Worm (Caenorhabditis elegans) whole organism, dauer: Measurements from ENCODE around the gene F02C9.1.

Experiments
- unc-62 ChIP-seq: sonication (generic microtip); optimal IDR thresholded peaks from 2 replicates; lab custom pipeline; 2017; ENCODE audit warnings: missing biosample characterization, missing genetic modification reagents, missing genetic modification characterization

F02C9.1 gene

DNA sequence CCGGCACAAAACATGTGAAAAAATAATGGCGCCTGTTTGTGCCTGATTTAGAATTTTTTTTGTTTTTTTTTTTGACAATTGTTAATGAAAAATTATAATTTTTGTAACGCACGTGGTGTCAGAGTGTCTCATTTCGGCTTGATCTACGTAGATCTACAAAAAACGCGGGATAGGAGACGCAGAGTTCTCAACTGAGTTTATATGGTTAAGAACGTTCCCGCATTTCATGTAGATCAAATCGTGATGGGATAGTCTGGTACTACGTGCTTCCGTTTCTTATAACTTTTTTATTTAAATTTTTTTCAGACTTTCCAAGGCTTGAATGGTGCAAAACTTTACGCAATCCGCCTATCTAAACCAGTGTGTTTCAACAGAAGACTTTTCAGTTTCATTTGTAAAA is 9.7 kb upstream of the F02C9.1 start, which contains the start of gene tat-6:
Gene tat-6 (plus strand): TSS at position 301 of the 400 bp plus-strand sequence.
- TF ChIP-seq unc-62 (GFP tag; lab: Kevin White, UChicago), result no peak

DNA sequence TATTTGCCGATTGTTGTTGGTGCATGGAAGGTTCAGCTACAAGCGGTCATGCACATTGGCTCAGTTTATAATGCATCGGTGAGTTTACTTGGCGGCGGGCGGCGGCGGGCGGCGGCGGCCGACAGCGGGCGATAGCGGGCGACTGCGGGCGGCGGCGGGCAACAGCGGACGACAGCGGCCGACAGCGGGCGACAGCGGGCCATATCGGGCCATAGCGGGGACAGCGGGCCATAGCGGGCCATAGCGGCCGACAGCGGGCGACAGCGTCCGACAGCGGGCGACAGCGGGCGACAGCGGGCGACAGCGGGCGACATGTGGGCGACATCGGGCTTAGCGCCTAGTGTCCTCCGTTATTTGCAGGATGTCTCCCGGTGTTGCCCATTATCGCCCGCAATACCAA is 6.4 kb upstream of the F02C9.1 start:
- TF ChIP-seq unc-62 (GFP tag; lab: Kevin White, UChicago), result no peak

- TF ChIP-seq unc-62 (GFP tag; lab: Kevin White, UChicago), result no peak
Measured at ce11 chrV:3133293-3133755, 5.2 kb upstream of the F02C9.1 start, which contains the start of gene F02C9.2. TSS of gene F02C9.2 (plus strand) at chrV:3133705.

DNA sequence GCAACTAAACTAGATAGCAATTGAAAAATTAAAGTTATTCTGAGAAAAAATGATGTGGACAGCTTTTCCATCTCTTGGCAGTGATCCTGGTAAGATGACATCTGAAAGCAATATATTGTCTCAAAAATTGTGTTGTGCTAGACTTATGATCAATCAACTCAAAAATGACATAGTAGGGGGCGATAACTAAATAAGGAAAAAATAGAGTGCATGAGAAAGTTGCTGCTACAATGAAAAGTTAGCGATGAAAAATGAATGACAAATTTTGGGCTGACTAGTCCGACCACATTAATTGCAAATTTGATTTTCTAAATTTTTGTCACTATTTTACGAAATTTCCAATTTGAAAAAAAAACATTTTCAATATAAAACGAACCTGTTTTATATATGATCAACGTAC is 2.7 kb downstream of the F02C9.1 start, which contains the start of gene srab-9:
Gene srab-9 (minus strand): TSS at position 101 of the 400 bp plus-strand sequence.
- no peak for TF ChIP-seq unc-62 (GFP tag; lab: Kevin White, UChicago)

DNA sequence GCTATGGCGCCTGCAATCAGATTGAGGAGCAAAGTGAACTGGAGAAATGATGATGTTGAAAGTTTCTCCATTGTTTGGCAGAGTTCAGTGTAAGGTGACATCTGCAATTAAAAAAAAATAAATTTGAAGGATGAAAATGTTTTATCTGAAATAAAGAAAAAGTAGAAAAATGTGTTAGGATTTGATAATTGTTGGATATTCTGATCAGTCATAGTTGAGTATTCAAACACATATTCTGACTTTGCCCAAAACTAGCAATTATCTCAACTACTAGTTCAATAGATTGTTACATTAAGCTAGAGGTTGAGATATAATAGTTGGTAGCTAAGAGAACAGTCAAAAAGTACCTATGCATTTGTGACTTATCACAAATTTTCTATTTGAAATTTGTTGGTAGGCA is 6.0 kb downstream of the F02C9.1 start, which contains the start of gene srab-10:
Gene srab-10 (minus strand): TSS at position 101 of the 400 bp plus-strand sequence.
- TF ChIP-seq unc-62 (GFP tag; lab: Kevin White, UChicago), result no peak

ce11 chrV:3145241-3145640 is 6.7 kb downstream of the F02C9.1 start:
- no peak for TF ChIP-seq unc-62 (GFP tag; lab: Kevin White, UChicago)

- no peak for TF ChIP-seq unc-62 (GFP tag; lab: Kevin White, UChicago)
Measured at ce11 chrV:3146932-3147331, 8.4 kb downstream of the F02C9.1 start, which contains the start of gene srab-11. TSS of gene srab-11 (minus strand) at chrV:3147032.

ce11 chrV:3149910-3150428 is 11.5 kb downstream of the F02C9.1 start:
- TF ChIP-seq unc-62 (GFP tag; lab: Kevin White, UChicago), result no peak

DNA sequence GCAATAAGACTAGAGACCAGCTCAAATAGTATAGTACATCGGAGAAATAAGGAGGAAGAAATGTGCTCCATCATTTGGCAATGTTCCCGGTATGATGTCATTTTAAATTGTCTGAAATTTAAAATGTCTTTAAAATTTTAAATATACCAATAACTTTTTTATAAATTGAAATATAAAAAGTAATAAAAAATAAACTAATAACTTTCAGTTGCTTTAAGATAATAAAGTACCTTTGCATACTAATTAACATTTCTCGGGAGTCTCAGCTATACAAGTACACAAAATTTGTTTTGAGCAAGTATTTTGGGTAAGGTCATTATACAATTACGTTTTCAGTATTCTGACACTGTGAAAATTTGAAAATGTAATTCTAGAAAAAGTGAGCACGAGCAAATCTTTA is 13.4 kb downstream of the F02C9.1 start, which contains the start of gene srab-6:
Gene srab-6 (minus strand): TSS at position 101 of the 400 bp plus-strand sequence.
- TF ChIP-seq unc-62 (GFP tag; lab: Kevin White, UChicago), result no peak

ce11 chrV:3155072-3155471 is 16.6 kb downstream of the F02C9.1 start, which contains the start of gene srab-7:
TSS of gene srab-7 (minus strand) at chrV:3155172.
- TF ChIP-seq unc-62 (GFP tag; lab: Kevin White, UChicago), result no peak

ce11 chrV:3156786-3157185 is 18.3 kb downstream of the F02C9.1 start, which contains the start of gene exh-1:
TSS of gene exh-1 (plus strand) at chrV:3157086.
- no peak for TF ChIP-seq unc-62 (GFP tag; lab: Kevin White, UChicago)

- no peak for TF ChIP-seq unc-62 (GFP tag; lab: Kevin White, UChicago)
Measured at ce11 chrV:3158379-3158778, 19.9 kb downstream of the F02C9.1 start.

- no peak for TF ChIP-seq unc-62 (GFP tag; lab: Kevin White, UChicago)
Measured at ce11 chrV:3159252-3159651, 20.7 kb downstream of the F02C9.1 start, which contains the start of gene C36C5.12. TSS of gene C36C5.12 (minus strand) at chrV:3159352.

DNA sequence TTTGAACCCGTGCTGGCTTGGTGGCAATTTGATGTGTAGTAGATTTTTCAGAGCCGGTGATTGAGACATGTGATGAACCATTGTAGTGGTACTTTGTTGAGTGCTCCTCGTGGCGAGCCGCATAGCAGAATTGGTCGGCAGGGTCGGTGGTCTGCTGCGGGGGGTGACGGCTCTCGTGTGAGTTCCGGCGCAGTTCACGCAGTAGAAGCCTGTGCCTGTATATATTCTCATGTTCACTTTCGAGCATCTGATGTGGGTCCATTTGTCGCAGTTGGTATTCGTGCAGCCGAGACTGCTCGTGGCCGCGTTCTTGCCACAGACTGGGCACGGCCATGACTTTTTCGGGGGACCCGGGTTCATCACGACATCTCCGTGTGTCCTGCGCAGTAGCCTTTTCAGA is 23.8 kb downstream of the F02C9.1 start:
- no peak for TF ChIP-seq unc-62 (GFP tag; lab: Kevin White, UChicago)

- TF ChIP-seq unc-62 (GFP tag; lab: Kevin White, UChicago), result no peak
Measured at ce11 chrV:3163143-3163542, 24.6 kb downstream of the F02C9.1 start.

- TF ChIP-seq unc-62 (GFP tag; lab: Kevin White, UChicago), result no peak
Measured at ce11 chrV:3165438-3165837, 26.9 kb downstream of the F02C9.1 start, which contains the start of gene C36C5.14. TSS of gene C36C5.14 (minus strand) at chrV:3165538.

ce11 chrV:3166260-3166659 is 27.8 kb downstream of the F02C9.1 start, which contains the start of gene C36C5.4:
TSS of gene C36C5.4 (plus strand) at chrV:3166560.
- TF ChIP-seq unc-62 (GFP tag; lab: Kevin White, UChicago), result no peak
